Fruit fly (Drosophila melanogaster) whole organism, adult: ENCODE results near the gene SK.

Experiments used
- CG11617 ChIP-seq: fragments of 200-800 bp; sonication (Bioruptor generic); optimal IDR thresholded peaks from 2 replicates; lab custom pipeline; 2017; ENCODE audit warnings: mild to moderate bottlenecking, missing biosample characterization, missing genetic modification reagents, missing genetic modification characterization
- CG12768 ChIP-seq: fragments of 200-800 bp; sonication (Bioruptor generic); optimal IDR thresholded peaks from 2 replicates; lab custom pipeline; 2017; ENCODE audit warnings: missing biosample characterization, missing genetic modification characterization, mild to moderate bottlenecking, moderate library complexity, missing genetic modification reagents
- CG14711 ChIP-seq: fragments of 200-800 bp; sonication (Bioruptor generic); optimal IDR thresholded peaks from 2 replicates; lab custom pipeline; 2018; ENCODE audit warnings: missing biosample characterization, mild to moderate bottlenecking, missing genetic modification characterization, moderate library complexity
- CG1620 ChIP-seq: fragments of 200-800 bp; sonication (Bioruptor generic); optimal IDR thresholded peaks from 2 replicates; lab custom pipeline; 2016; ENCODE audit warnings: missing biosample characterization, missing genetic modification characterization
- CG33017 ChIP-seq: fragments of 200-800 bp; sonication (Bioruptor generic); optimal IDR thresholded peaks from 2 replicates; lab custom pipeline; 2018; ENCODE audit warnings: missing biosample characterization, mild to moderate bottlenecking, missing genetic modification characterization, moderate library complexity
- CG5204 ChIP-seq: fragments of 200-800 bp; sonication (Bioruptor generic); optimal IDR thresholded peaks from 2 replicates; lab custom pipeline; 2016; ENCODE audit warnings: missing biosample characterization, missing genetic modification characterization
- CG7045 ChIP-seq: fragments of 200-800 bp; sonication (Bioruptor generic); optimal IDR thresholded peaks from 2 replicates; lab custom pipeline; 2017; ENCODE audit warnings: missing biosample characterization, mild to moderate bottlenecking, missing genetic modification characterization
- CG7101 ChIP-seq: fragments of 200-800 bp; sonication (Bioruptor generic); optimal IDR thresholded peaks from 2 replicates; lab custom pipeline; 2018; ENCODE audit warnings: missing biosample characterization, mild to moderate bottlenecking, missing genetic modification characterization, moderate library complexity
- Clk ChIP-seq: fragments of 200-800 bp; sonication (Bioruptor generic); optimal IDR thresholded peaks from 2 replicates; lab custom pipeline; 2017; ENCODE audit warnings: missing biosample characterization, missing genetic modification characterization
- Crg-1 ChIP-seq: fragments of 200-800 bp; sonication (Bioruptor generic); optimal IDR thresholded peaks from 2 replicates; lab custom pipeline; 2016; ENCODE audit warnings: missing biosample characterization, missing genetic modification characterization
- Hr96 ChIP-seq: fragments of 200-800 bp; sonication (Bioruptor generic); optimal IDR thresholded peaks from 2 replicates; lab custom pipeline; 2016; ENCODE audit warnings: missing biosample characterization, missing genetic modification characterization
- Mnt ChIP-seq: fragments of 200-800 bp; sonication (Bioruptor generic); optimal IDR thresholded peaks from 2 replicates; lab custom pipeline; 2016; ENCODE audit warnings: missing biosample characterization, mild to moderate bottlenecking, missing genetic modification characterization
- bab1 ChIP-seq: fragments of 200-800 bp; sonication (Bioruptor generic); optimal IDR thresholded peaks from 3 replicates; lab custom pipeline; 2019; ENCODE audit warnings: missing biosample characterization, mild to moderate bottlenecking, missing genetic modification characterization, moderate library complexity
- cic ChIP-seq: fragments of 200-800 bp; sonication (Bioruptor generic); optimal IDR thresholded peaks from 2 replicates; lab custom pipeline; 2017; ENCODE audit warnings: missing biosample characterization, mild to moderate bottlenecking, missing genetic modification characterization, moderate library complexity
- cnc ChIP-seq, 2 experiments: fragments of >200 bp; optimal IDR thresholded peaks; 2 replicates each; lab custom pipeline; 2017
- kay ChIP-seq: fragments of 200-800 bp; sonication (Bioruptor generic); peaks from one replicate; lab custom pipeline; 2016; ENCODE audit warnings: missing biosample characterization, missing genetic modification characterization, borderline replicate concordance
- ovo ChIP-seq: fragments of 200-800 bp; sonication (Bioruptor generic); optimal IDR thresholded peaks from 2 replicates; lab custom pipeline; 2016; ENCODE audit warnings: missing biosample characterization, missing genetic modification characterization
- pad ChIP-seq: fragments of 200-800 bp; sonication (Bioruptor generic); optimal IDR thresholded peaks from 3 replicates; lab custom pipeline; 2017; ENCODE audit warnings: missing biosample characterization, missing genetic modification characterization, mild to moderate bottlenecking, moderate library complexity, missing genetic modification reagents
- tj ChIP-seq: fragments of 200-800 bp; sonication (Bioruptor generic); optimal IDR thresholded peaks from 3 replicates; lab custom pipeline; 2017; ENCODE audit warnings: missing biosample characterization, mild to moderate bottlenecking, missing genetic modification characterization, moderate library complexity
- toe ChIP-seq: fragments of 200-800 bp; sonication (Bioruptor generic); optimal IDR thresholded peaks from 2 replicates; lab custom pipeline; 2016; ENCODE audit warnings: missing biosample characterization, missing genetic modification characterization

The SK gene

DNA sequence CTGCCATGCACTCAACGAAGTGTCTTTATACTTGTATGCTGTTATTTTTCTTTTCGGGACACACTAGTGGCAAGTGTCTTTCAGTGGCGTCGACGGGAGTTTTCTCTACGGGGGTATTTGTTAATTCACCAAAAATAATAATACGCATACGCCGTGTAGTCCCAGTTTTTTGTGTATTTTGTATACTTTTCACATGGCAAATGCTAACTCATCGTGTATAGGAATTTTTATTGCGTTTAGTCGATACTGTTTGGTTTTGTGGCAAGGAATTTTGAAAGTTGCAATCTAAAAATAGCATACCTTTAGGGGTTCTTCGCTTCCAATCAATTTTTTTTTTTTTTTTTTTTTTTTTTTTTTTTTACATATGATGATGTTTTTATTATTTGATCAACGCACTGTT is 1.6 kb upstream of the SK start:
- TF ChIP-seq CG1620 (no peak), cnc (optimal IDR thresholded peaks at IDR 0.05; lab: Kevin White, UChicago) (no peak), CG33017 (tag; lab: Kevin White, UChicago) (no peak), Mnt (GFP tag; lab: Kevin White, UChicago) (no peak), Clk (GFP tag; lab: Kevin White, UChicago) (no peak), tj (GFP tag; lab: Kevin White, UChicago) (no peak), toe (GFP tag; lab: Kevin White, UChicago) (no peak), pad (GFP tag; lab: Kevin White, UChicago) (no peak), CG5204 (no peak), ovo (GFP tag; lab: Kevin White, UChicago) (no peak), CG7101 (tag; lab: Kevin White, UChicago) (no peak), Crg-1 (GFP tag; lab: Kevin White, UChicago) (no peak)

DNA sequence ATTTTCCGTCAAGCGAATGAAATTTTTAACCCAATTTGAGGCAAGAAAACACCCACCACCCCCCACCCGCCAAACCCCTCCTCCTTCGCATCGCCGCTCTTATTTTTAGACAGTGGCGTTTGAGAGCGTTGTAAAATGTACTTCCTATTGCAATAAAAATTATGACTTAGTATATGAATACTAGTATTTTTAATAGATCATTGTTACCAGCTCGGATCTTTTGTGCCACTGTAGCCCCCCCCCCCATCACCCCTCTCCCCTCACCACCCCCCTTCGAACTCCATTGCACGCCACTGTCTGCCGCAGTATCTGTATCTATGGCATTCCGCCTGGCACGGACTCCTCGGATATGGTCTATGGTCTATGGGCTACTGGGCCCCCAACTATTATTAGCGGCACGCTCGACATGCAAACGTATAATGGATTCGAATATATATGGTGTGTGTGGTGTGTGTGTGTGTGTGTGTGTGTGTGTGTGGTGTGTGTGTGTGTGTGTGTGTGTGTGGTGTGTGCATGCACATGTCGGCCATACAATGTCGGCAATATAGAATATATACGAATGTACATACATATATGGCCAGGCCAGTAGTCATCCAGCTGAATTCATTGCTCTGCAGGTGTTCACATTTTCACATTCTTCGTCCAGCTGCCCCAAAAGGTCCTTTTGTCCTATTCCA is 10.0 kb downstream of the SK start:
- TF ChIP-seq CG7101 (tag; lab: Kevin White, UChicago): no peak
- TF ChIP-seq CG5204: no peak
- no peak for TF ChIP-seq cic (GFP tag; lab: Kevin White, UChicago)
- TF ChIP-seq ovo (GFP tag; lab: Kevin White, UChicago): no peak
- no peak for TF ChIP-seq Crg-1 (GFP tag; lab: Kevin White, UChicago)
- TF ChIP-seq CG33017 (tag; lab: Kevin White, UChicago): no peak
- no peak for TF ChIP-seq CG7045 (GFP tag; lab: Kevin White, UChicago)
- TF ChIP-seq tj (GFP tag; lab: Kevin White, UChicago): no peak
- no peak for TF ChIP-seq Clk (GFP tag; lab: Kevin White, UChicago)
- TF ChIP-seq kay: no peak
- TF ChIP-seq CG11617 (GFP tag; lab: Kevin White, UChicago): no peak
- TF ChIP-seq Hr96: no peak
- no peak for TF ChIP-seq toe (GFP tag; lab: Kevin White, UChicago)
- TF ChIP-seq pad (GFP tag; lab: Kevin White, UChicago): no peak
- TF ChIP-seq CG12768 (GFP tag; lab: Kevin White, UChicago): no peak
- no peak for TF ChIP-seq bab1
- TF ChIP-seq CG14711 (tag; lab: Kevin White, UChicago): no peak

DNA sequence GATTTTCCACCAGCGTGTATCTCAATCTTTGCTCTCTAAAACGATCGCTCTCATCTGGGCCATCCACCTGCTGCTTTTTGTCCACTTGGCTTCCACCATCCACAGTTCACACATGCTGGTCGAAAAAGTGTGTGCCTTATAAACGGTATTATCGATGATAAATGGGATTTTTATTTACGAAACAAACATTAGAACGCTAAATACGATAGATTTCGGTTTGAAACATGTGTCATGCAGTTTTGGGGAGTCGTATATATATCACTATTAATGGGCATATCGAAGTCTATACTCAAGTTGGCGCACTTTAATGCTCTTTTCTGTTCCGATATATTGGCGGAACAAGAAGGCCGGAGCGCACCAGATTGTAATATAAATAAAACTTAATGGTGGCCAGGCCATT is 17.0 kb downstream of the SK start:
- no peak for TF ChIP-seq CG7045 (GFP tag; lab: Kevin White, UChicago)
- no peak for TF ChIP-seq cnc (optimal IDR thresholded peaks at IDR 0.05; lab: Kevin White, UChicago)
- TF ChIP-seq CG5204: no peak
- TF ChIP-seq tj (GFP tag; lab: Kevin White, UChicago): no peak
- TF ChIP-seq bab1: no peak
- no peak for TF ChIP-seq CG12768 (GFP tag; lab: Kevin White, UChicago)
- TF ChIP-seq CG33017 (tag; lab: Kevin White, UChicago): no peak
- TF ChIP-seq ovo (GFP tag; lab: Kevin White, UChicago): no peak
- no peak for TF ChIP-seq toe (GFP tag; lab: Kevin White, UChicago)
- no peak for TF ChIP-seq CG11617 (GFP tag; lab: Kevin White, UChicago)
- TF ChIP-seq CG14711 (tag; lab: Kevin White, UChicago): no peak
- no peak for TF ChIP-seq Crg-1 (GFP tag; lab: Kevin White, UChicago)
- no peak for TF ChIP-seq cic (GFP tag; lab: Kevin White, UChicago)
- no peak for TF ChIP-seq kay
- no peak for TF ChIP-seq Mnt (GFP tag; lab: Kevin White, UChicago)
- no peak for TF ChIP-seq Hr96
- no peak for TF ChIP-seq CG1620

DNA sequence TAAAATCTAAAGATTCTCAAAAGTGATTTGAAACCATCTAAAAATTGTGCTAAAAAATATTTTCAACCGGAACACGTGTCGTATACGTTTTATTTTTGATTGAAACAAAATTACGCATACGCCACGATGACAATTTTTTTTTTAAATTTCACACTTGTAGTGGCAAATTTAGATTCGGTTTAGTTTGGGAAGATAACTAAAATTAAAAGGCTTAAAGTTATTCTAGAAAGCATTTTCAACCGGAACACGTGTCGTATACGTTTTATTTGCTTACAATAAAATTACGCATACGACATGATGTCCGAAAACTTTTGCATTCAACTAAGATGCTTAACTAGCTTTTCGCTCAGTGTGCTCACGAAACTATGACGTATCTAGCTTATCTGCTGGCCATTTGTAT is 18.8 kb downstream of the SK start:
- TF ChIP-seq cic (GFP tag; lab: Kevin White, UChicago) (no peak), CG7101 (tag; lab: Kevin White, UChicago) (no peak), toe (GFP tag; lab: Kevin White, UChicago) (no peak), kay (no peak)

DNA sequence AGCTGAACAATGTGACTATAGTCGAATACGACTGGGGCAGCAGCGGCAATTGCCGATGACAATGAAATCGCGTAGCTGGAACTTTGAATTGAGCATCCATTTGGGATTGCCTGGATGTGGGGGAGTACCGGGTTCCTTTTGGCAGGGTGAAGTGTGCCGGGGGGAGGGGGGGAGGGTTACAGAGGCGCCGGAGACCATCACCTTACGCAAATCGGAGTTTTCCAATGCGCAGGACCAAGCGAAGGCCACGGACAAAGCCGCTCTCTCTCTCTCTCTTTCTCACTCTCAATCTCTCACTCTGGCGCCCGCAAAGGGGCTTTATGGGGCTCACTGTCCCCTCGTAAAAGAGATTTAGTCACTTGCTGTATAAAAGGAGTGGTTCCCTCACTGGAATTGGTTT is 23.1 kb downstream of the SK start:
- TF ChIP-seq CG14711 (tag; lab: Kevin White, UChicago) (no peak), bab1 (no peak), CG1620 (no peak), kay (no peak), pad (GFP tag; lab: Kevin White, UChicago) (no peak), CG7045 (GFP tag; lab: Kevin White, UChicago) (no peak), cnc (optimal IDR thresholded peaks at IDR 0.05; lab: Kevin White, UChicago) (no peak), Mnt (GFP tag; lab: Kevin White, UChicago) (no peak), Crg-1 (GFP tag; lab: Kevin White, UChicago) (no peak), Hr96 (no peak), CG7101 (tag; lab: Kevin White, UChicago) (no peak), CG5204 (no peak), cic (GFP tag; lab: Kevin White, UChicago) (no peak), CG11617 (GFP tag; lab: Kevin White, UChicago) (no peak), CG33017 (tag; lab: Kevin White, UChicago) (no peak), ovo (GFP tag; lab: Kevin White, UChicago) (no peak), CG12768 (GFP tag; lab: Kevin White, UChicago) (no peak), toe (GFP tag; lab: Kevin White, UChicago) (no peak), tj (GFP tag; lab: Kevin White, UChicago) (no peak)

DNA sequence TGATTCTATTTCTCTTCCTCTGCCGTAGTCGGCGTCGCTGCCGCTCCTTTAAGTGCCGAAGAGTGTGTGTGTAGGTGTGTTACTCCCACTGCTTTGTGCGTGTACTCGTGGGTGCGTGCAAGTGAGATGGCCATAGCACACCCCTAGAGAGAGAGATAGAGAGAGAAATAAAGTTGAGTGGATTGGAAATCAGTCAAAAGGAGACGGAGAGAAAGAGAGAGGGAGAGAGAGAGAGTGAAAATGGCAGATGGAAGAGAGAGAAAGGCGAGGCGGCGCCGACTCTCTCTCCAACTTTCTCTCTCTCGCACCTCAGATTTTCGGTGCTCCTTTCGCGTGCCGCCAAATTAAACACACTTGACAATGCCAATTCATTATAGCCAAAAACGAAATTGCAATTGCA is 24.0 kb downstream of the SK start:
- TF ChIP-seq pad (GFP tag; lab: Kevin White, UChicago): no peak
- no peak for TF ChIP-seq CG5204
